Fruit fly (Drosophila melanogaster) whole organism, larva: Measurements from ENCODE around the gene Ass.

Experiments used
- noc ChIP-seq: fragments of 200-800 bp; sonication (Bioruptor generic); optimal IDR thresholded peaks from 3 replicates; lab custom pipeline; 2019; ENCODE audit warnings: missing biosample characterization, mild to moderate bottlenecking, missing genetic modification characterization, moderate library complexity

Gene Ass

DNA sequence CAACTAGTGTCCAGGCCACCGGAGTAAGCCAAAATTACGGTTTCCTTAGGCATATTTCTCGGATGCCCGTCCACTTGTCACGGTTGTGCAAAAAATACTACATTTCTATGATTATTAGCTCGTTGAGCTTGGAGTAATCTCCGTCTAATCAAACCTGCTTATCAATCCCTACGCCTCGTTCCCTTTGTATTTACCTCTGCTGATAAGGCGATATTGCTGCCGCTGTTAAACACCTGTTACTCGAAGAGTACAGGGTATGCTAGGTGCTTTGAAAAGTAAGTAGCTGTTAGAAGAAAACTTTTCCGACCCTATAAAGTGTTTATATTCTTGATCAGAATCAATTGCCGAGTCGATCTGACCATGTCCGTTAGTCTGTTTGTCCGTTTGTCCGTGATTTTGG is at the start of gene Ass:
Ass (minus strand) TSS at position 101 of the 400 bp plus-strand sequence.
- TF ChIP-seq noc (tag; lab: Kevin White, UChicago), result no peak

dm6 chr3R:6692432-6692831 is 48.2 kb upstream of the Ass start, which contains the start of gene Ccp84Ad:
Ccp84Ad (plus strand) TSS chr3R:6692732.
- no peak for TF ChIP-seq noc (tag; lab: Kevin White, UChicago)

dm6 chr3R:6691658-6692057 is 47.4 kb upstream of the Ass start, which contains the start of gene Ccp84Ae:
Ccp84Ae (minus strand) TSS chr3R:6691758.
- TF ChIP-seq noc (tag; lab: Kevin White, UChicago), result no peak

DNA sequence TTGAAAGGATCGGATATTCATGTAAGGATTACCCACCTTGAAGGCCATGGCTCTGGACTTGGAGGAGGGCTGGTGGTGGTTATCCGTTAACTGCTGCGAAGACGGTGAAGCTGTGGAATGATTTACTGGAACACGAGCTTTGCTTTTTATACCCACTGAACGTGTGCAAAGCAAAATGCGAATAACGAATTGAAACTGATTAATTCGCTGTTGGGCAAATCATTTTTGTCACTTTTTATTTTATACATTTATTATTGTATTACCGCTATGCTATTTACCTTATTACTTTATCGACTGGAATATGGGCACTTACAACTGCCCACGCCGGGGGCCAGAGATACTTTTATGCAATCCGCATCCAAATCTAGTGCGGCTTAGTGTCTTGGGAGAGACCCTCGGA is 45.9 kb upstream of the Ass start, which contains the start of gene Ccp84Af:
Ccp84Af (minus strand) TSS at position 101 of the 400 bp plus-strand sequence.
- no peak for TF ChIP-seq noc (tag; lab: Kevin White, UChicago)

DNA sequence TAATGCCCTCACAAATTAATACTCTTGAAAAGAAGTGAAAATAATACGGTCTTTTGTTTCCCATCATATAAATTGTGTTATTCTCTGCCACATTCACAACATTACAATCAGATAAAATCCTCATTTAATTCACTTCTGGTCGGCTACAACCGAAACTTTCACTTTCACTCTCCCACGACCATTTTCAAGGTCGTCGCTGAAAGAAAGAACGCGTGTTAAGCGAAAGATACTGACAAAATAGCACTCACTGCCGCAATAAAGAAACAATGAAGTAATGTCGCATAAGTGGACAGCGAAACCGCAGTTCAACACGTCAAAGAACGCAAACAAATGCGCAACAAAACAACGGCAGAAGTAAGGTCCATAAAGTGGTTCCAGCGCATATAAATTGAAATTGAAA is 43.9 kb upstream of the Ass start:
- no peak for TF ChIP-seq noc (tag; lab: Kevin White, UChicago)

DNA sequence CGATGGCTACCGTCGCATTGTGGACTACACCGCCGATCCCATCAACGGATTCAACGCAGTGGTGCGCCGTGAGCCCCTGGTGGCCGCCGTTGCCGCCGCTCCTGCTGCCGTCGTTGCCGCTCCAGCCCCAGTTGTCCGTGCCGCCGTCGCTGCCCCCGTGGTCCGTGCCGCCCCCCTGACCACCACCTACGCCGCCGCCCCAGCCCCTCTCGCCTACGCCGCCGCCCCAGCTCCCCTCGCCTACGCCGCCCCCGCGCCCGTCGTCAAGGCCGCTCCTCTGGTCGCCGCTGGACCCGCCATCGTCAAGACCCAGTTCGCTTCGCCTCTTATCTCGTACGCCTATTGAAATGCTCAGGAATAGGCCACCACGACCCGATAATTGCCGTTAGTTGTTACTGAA is 43.0 kb upstream of the Ass start:
- TF ChIP-seq noc (tag; lab: Kevin White, UChicago), result no peak

DNA sequence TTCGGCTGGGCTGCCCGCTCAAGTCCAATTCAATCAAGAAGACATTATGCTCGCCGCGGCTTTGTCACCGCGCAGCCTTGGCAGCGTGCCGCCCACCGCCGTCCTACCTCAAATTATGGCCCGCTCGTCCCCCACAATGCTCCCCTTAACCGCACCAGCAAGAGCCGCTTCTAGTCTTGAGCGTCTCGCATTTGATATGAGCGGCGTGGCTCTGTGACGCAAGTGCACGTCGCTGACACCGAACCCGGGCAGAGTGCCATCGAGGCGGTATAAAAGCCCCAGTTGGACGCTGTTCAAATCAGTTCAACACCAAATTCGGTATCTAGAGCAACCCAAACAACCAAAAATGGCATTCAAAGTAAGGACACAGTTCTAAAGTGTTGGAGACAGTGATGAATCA is 42.2 kb upstream of the Ass start, which contains the start of gene Ccp84Ag:
Ccp84Ag (plus strand) TSS at position 301 of the 400 bp plus-strand sequence.
- no peak for TF ChIP-seq noc (tag; lab: Kevin White, UChicago)

DNA sequence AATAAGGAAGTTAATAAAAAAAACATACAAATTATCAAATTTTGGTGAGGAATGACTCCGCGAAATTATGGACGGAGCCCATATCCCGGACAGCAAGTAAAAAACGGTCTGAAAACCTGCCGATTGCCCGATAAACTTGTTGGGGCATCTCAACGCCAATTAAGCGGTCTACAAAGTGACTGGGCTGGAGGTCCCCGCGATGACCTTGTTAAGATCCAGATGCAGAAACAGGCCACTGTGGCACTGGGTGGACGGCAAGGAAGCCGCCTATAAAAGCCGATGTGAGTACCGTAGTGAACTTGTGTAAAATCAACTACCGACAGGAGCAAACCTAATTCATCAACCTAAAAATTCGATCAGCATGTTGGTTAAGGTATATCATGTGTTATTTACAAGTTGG is 39.9 kb upstream of the Ass start, which contains the start of gene Edg84A:
Edg84A (plus strand) TSS at position 301 of the 400 bp plus-strand sequence.
- no peak for TF ChIP-seq noc (tag; lab: Kevin White, UChicago)

DNA sequence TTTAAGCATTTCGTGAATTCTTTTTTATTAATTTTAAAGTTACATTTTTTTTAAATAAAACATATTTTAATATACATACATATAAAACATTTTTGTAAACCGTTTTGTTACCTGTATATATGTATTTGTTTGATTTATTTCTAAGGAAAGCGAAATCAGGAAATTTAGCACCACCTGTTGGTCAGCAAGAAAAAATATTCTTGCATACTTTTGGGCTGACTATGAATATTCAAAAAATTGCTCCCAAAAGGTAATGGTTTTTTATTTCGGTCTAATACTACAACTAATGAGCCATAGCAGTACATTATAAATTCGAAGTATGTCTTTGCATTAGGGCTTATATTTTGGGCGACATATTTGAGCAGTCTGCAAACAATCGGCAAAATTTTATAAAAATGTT is 39.4 kb upstream of the Ass start:
- no peak for TF ChIP-seq noc (tag; lab: Kevin White, UChicago)

DNA sequence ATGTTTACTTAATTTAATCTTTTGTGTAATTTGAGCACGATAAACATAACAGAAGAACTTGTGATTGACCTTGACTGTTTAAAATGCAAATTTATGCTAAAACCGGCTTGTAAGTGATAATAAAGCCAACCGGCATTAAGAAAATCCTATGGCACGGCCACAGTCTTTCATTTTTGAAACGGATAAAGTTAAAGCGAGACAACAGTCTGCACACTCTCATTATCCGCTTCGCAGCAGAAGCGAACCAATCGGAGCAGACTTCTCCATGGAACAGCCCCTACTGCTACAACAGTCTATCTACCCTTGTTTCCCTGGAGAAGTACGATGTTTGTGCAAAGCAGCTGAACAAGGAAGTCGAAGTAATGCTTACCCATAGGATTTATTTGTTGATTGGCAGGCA is 38.9 kb upstream of the Ass start:
- no peak for TF ChIP-seq noc (tag; lab: Kevin White, UChicago)

DNA sequence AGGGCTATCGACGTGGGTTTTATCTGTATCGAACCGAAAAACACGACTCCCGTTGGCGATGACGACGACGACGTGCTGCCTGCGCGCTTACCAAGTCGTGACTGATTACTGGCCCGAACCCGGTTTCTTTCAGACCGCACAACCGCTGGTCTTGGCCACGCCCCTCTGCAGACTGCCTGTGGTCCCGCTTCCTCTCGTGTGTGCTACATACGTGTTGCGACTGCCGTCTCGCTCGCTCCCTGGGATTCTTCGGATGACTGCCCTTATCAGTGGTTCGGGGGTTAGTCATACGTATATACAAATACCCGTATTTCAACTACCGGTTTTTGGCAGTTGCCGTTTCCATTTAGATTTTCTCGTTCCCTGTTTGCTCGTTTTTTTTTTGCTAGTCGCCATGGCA is 34.2 kb upstream of the Ass start, which contains the start of gene lab:
lab (minus strand) TSS at position 111 of the 400 bp plus-strand sequence.
- TF ChIP-seq noc (tag; lab: Kevin White, UChicago), result no peak

- no peak for TF ChIP-seq noc (tag; lab: Kevin White, UChicago)
Measured at dm6 chr3R:6674548-6674947, 30.3 kb upstream of the Ass start.

DNA sequence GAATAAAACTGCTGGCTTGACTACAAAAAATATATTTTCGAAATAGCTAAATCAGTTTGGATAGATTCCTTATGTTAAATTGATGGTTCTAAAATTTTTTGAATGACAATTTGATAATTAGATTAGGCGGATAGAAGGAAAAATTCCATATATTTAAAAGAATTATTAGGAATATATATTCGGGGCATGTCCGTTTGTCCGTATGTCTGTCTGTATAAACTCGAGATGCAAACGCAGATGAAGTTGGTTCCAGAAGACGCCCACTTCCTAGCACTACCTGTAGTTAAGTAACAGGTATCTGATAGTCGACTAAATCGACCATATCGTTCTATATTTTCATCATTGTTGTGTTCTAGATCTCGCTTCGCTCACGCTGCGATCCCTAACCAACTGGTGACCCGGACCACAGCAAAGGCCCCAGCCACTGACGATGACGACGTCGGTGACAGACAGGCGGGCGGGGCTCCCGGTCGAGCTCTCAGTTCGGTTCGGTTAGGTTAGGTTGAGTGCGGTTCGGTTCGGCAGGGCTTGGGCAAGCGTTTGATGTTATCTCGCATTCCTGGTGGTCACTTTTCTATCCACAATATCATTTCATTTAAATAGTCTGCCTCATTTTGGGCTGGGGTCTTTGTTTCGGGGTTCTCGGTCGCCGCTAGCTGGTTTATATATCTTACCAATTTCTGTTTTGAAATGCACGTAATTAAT is 28.2 kb upstream of the Ass start:
- TF ChIP-seq noc (tag; lab: Kevin White, UChicago), result no peak

DNA sequence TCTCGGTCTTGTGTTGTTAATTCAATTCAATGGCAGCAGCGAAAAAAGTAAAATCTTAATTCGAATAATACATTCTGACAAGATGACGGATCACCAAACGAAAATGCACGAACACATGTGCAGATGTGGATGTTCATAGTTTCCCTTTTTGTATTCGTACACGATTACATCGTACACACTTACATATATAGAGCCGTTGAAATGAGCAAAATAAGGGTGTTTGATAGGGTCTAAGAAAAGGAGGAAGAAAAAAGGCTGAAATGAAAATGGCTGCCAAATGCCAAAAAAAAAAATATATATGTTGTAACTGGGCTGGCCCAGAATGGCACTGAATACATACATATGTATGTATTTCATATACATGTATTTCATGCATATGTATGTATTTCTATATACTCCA is 24.0 kb upstream of the Ass start:
- TF ChIP-seq noc (tag; lab: Kevin White, UChicago), result no peak

DNA sequence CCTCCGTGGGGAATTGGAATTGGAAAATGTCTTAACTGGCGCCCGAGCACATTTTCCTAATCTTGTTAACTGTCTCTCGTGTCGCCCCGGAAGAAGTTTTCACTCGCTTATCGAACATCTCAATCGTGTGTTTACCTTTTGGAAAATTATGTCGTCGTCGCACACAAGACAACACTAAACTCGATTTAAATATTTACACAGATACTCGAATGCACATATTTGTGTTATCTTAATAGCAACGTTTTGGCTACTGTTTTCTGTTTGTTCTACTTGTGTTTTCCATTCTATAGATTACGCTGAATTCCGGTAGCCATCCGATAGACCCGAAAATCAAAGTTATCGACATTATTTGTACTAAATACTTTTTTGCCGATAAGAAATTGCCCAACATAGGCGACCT is 23.0 kb upstream of the Ass start:
- TF ChIP-seq noc (tag; lab: Kevin White, UChicago), result no peak

DNA sequence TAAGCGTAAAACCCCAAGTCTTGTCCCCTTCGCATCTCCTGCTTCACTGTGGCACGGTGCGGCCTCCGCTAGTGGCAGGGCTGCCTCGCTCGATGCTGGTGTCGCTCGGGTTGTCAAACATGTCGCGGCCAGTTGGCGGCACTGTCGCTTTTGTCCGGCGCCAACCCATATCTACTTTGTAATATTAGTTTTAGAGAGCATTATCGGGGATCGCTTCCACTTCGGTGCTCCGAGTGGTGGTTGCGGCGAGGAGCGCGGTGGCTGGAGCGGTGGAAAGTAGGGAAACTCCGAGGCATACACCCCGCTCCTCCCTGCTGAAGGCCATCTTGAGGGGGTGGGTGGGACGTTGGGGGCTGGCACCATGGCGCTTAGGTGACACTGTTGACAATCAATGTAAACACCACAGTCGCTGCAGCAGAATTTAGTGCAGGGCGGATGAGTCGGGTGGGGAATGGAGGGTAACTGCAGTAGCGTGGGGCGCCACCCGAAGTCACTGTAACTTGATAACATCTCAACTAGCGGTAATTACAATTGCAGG is 21.0 kb upstream of the Ass start:
- no peak for TF ChIP-seq noc (tag; lab: Kevin White, UChicago)
